Fruit fly (Drosophila melanogaster) whole organism: ENCODE data around the gene CG6236.

Source experiments
- CG8478 ChIP-seq: fragments of >200 bp; optimal IDR thresholded peaks from 2 replicates; lab custom pipeline; 2018; ENCODE audit warnings: inconsistent platforms
- Dll ChIP-seq: fragments of >200 bp; optimal IDR thresholded peaks from 2 replicates; lab custom pipeline; 2017
- EcR ChIP-seq, 2 experiments: fragments of >200 bp; optimal IDR thresholded peaks; 2 replicates each; lab custom pipeline; 2017; ENCODE audit warnings: missing biosample characterization in 2 of 2, missing genetic modification characterization in 2 of 2, missing genetic modification reagents in 2 of 2

DNA sequence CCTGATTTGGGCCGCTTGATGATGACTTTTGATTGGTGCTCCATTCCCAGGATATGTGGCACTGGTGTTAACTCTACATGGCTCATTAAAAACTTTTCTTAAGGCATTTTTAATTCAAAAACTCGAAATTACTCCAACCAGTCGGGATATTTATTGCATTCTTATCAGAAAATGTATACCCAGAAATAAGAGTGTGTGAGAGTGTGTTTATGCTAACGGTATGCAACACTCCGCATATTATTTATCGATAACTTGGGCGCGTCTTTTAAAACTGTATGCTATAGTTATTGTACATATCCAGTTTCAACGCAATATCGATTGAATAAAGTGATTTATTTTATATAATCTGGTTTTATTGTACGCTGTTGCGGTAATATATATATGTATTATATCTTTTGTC lies 39.4 kb upstream of the CG6236 start, which contains the start of gene CG34404:
- TF ChIP-seq CG8478 (lab: Kevin White, UChicago) (no peak), EcR (GFP tag; optimal IDR thresholded peaks at IDR 0.05; lab: Kevin White, UChicago) (no peak), Dll (lab: Kevin White, UChicago) (no peak)
